Worm (Caenorhabditis elegans): ENCODE measurements around the gene F48F7.3.

DNA sequence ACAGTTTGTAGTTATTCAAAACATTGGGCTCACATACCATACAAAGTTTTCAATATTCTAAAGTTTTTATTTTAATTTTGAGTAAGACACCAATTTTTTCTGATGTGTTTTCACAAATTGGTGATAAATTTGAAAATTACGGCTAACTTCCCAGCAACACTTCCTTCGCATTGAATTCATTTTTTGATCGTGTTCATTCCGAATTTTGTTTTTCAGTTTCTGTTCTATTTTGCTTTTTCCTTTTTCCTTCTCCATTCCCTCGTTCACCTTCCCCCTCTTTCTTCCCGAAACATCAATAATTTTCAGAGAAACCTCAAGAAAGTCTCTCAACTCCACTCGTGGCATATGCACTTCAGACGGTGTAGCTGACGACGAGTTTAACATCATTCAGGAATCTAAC is 14.5 kb upstream of the F48F7.3 start, which contains the start of gene alg-1:
- TF ChIP-seq flh-1 (GFP tag; optimal IDR thresholded peaks at IDR 0.05): no peak
- TF ChIP-seq tbx-8 (GFP tag; optimal IDR thresholded peaks at IDR 0.05): no peak
- TF ChIP-seq unc-62 (GFP tag; optimal IDR thresholded peaks at IDR 0.05): no peak
- TF ChIP-seq mab-5 (tag; optimal IDR thresholded peaks at IDR 0.05): no peak
- no peak for TF ChIP-seq bed-3 (GFP tag; optimal IDR thresholded peaks at IDR 0.05)
- TF ChIP-seq pha-4 (tag; optimal IDR thresholded peaks at IDR 0.05): no peak
- no peak for TF ChIP-seq unc-39 (tag; optimal IDR thresholded peaks at IDR 0.05)
- TF ChIP-seq nhr-237 (tag; optimal IDR thresholded peaks at IDR 0.05): no peak
- no peak for TF ChIP-seq snpc-4 (tag; optimal IDR thresholded peaks at IDR 0.05)
- no peak for TF ChIP-seq nhr-12 (tag; optimal IDR thresholded peaks at IDR 0.05)
- no peak for TF ChIP-seq nhr-76 (tag; optimal IDR thresholded peaks at IDR 0.05)
